Worm (Caenorhabditis elegans) whole organism, L4/young adult: Measurements from ENCODE around the gene Y47D7A.9.
A peak's percentile ranks its signal among the peaks of the same experiment; 100 is the strongest.

ENCODE experiments used
- W03F9.2 ChIP-seq: fragments of 150-350 bp; optimal IDR thresholded peaks from 2 replicates; lab custom pipeline; 2014; ENCODE audit warnings: missing biosample characterization, missing genetic modification characterization
- dao-5 ChIP-seq: sonication (generic microtip); optimal IDR thresholded peaks from 2 replicates; lab custom pipeline; 2016; ENCODE audit warnings: missing genotype, missing genetic modification characterization, moderate library complexity, missing compliant biosample characterization
- him-1 ChIP-seq: sonication (generic microtip); optimal IDR thresholded peaks from 2 replicates; lab custom pipeline; 2016; ENCODE audit warnings: missing genotype, missing genetic modification reagents, missing genetic modification characterization, missing compliant biosample characterization

Gene Y47D7A.9

ce11 chrV:4387916-4388315 is 35.8 kb downstream of the Y47D7A.9 start:
- TF ChIP-seq dao-5 (tag; lab: Kevin White, UChicago) (no peak), W03F9.2 (no peak), him-1 (tag; lab: Kevin White, UChicago) (no peak)

ce11 chrV:4387402-4387801 is 36.4 kb downstream of the Y47D7A.9 start, which contains the start of gene F13A2.9:
F13A2.9 (minus strand) TSS chrV:4387502.
- TF ChIP-seq dao-5 (tag; lab: Kevin White, UChicago), result no peak
- TF ChIP-seq him-1 (tag; lab: Kevin White, UChicago), result no peak
- no peak for TF ChIP-seq W03F9.2

ce11 chrV:4386173-4386572 is 37.6 kb downstream of the Y47D7A.9 start, which contains the start of gene F13A2.10:
F13A2.10 (minus strand) TSS chrV:4386273.
- TF ChIP-seq him-1 (tag; lab: Kevin White, UChicago), result no peak
- TF ChIP-seq dao-5 (tag; lab: Kevin White, UChicago), result no peak
- TF ChIP-seq W03F9.2, result no peak

- no peak for TF ChIP-seq him-1 (tag; lab: Kevin White, UChicago)
- no peak for TF ChIP-seq W03F9.2
- no peak for TF ChIP-seq dao-5 (tag; lab: Kevin White, UChicago)
Observed at ce11 chrV:4384482-4384881, 39.3 kb downstream of the Y47D7A.9 start, which contains the start of gene F13A2.2. F13A2.2 (minus strand) TSS chrV:4384582.

ce11 chrV:4382298-4382697 is 41.5 kb downstream of the Y47D7A.9 start, which contains the start of gene F13A2.1:
F13A2.1 (minus strand) TSS chrV:4382398.
- no peak for TF ChIP-seq dao-5 (tag; lab: Kevin White, UChicago)
- no peak for TF ChIP-seq W03F9.2
- no peak for TF ChIP-seq him-1 (tag; lab: Kevin White, UChicago)

- TF ChIP-seq him-1 (tag; lab: Kevin White, UChicago) (no peak), dao-5 (tag; lab: Kevin White, UChicago) (no peak), W03F9.2 (no peak)
Observed at ce11 chrV:4377622-4378021, 46.1 kb downstream of the Y47D7A.9 start, which contains the start of gene F32D1.8. F32D1.8 (minus strand) TSS chrV:4377722.

- peak; percentile 11 for TF ChIP-seq W03F9.2
- no peak for TF ChIP-seq him-1 (tag; lab: Kevin White, UChicago)
- no peak for TF ChIP-seq dao-5 (tag; lab: Kevin White, UChicago)
Observed at ce11 chrV:4375807-4376564, 47.8 kb downstream of the Y47D7A.9 start, which contains the start of gene F32D1.7. F32D1.7 (minus strand) TSS chrV:4376173.

- TF ChIP-seq dao-5 (tag; lab: Kevin White, UChicago) (no peak), W03F9.2 (no peak), him-1 (tag; lab: Kevin White, UChicago) (no peak)
Observed at ce11 chrV:4374625-4375024, 49.1 kb downstream of the Y47D7A.9 start, which contains the start of gene neg-1. neg-1 (minus strand) TSS chrV:4374874.

ce11 chrV:4373656-4374055 is 50.1 kb downstream of the Y47D7A.9 start:
- no peak for TF ChIP-seq dao-5 (tag; lab: Kevin White, UChicago)
